Worm (Caenorhabditis elegans) whole organism, L4 larva: ENCODE data around the gene rde-8.

Experiments used
- F37D6.2 ChIP-seq: sonication (generic microtip); optimal IDR thresholded peaks from 2 replicates; lab custom pipeline; 2016; ENCODE audit warnings: mild to moderate bottlenecking, missing genetic modification characterization, missing compliant biosample characterization
- F49E8.2 ChIP-seq: sonication (generic microtip); optimal IDR thresholded peaks from 2 replicates; lab custom pipeline; 2016; ENCODE audit warnings: missing compliant biosample characterization, mild to moderate bottlenecking, missing genetic modification characterization, borderline replicate concordance
- Y105C5A.15 ChIP-seq: fragments of 200-800 bp; sonication (Bioruptor generic); IDR thresholded peaks from 2 replicates; pipeline ENCODE4 v1.3.6; 2022; ENCODE audit warnings: missing genetic modification characterization, missing compliant biosample characterization
- ZK337.2 ChIP-seq: fragments of 200-800 bp; sonication (Bioruptor generic); IDR thresholded peaks from 2 replicates; pipeline ENCODE4 v1.3.6; 2022; ENCODE audit warnings: missing genetic modification reagents, missing genetic modification characterization, missing compliant biosample characterization
- aha-1 ChIP-seq: fragments of 150-350 bp; peaks from one replicate; lab custom pipeline; 2014; ENCODE audit warnings: missing biosample characterization, missing genetic modification characterization
- aly-2 ChIP-seq: sonication (generic microtip); optimal IDR thresholded peaks from 2 replicates; lab custom pipeline; 2018; ENCODE audit warnings: missing biosample characterization, missing genetic modification characterization
- ama-1 ChIP-seq: fragments of 150-350 bp; optimal IDR thresholded peaks from 2 replicates; lab custom pipeline; 2014; ENCODE audit warnings: inconsistent platforms, mixed read lengths
- ceh-28 ChIP-seq: fragments of 150-350 bp; optimal IDR thresholded peaks from 2 replicates; lab custom pipeline; 2014; ENCODE audit warnings: missing biosample characterization, missing genetic modification reagents, missing genetic modification characterization
- ceh-82 ChIP-seq: sonication (generic microtip); optimal IDR thresholded peaks from 2 replicates; lab custom pipeline; 2017; ENCODE audit warnings: missing biosample characterization, missing genetic modification characterization
- daf-12 ChIP-seq: fragments of 150-350 bp; optimal IDR thresholded peaks from 2 replicates; lab custom pipeline; 2014; ENCODE audit warnings: missing biosample characterization, missing genetic modification reagents, missing genetic modification characterization
- daf-16 ChIP-seq, 3 experiments: sonication (generic microtip); optimal IDR thresholded peaks; 2 replicates each; lab custom pipeline; 2016 to 2017; ENCODE audit warnings: missing genetic modification characterization in 3 of 3, missing genetic modification reagents in 3 of 3, mild to moderate bottlenecking in 2 of 3, missing compliant biosample characterization in 2 of 3, missing biosample characterization in 1 of 3, moderate library complexity in 1 of 3
- daf-8 ChIP-seq: fragments of 200-800 bp; sonication (Bioruptor generic); IDR thresholded peaks from 2 replicates; pipeline ENCODE4 v1.3.6; 2022; ENCODE audit warnings: missing genetic modification characterization, missing compliant biosample characterization
- dmd-8 ChIP-seq: fragments of 200-800 bp; sonication (Bioruptor generic); IDR thresholded peaks from 2 replicates; pipeline ENCODE4 v1.3.6; 2022; ENCODE audit warnings: missing genetic modification characterization, missing compliant biosample characterization
- egl-43 ChIP-seq: fragments of 200-800 bp; sonication (Bioruptor generic); IDR thresholded peaks from 2 replicates; pipeline ENCODE4 v1.3.6; 2022; ENCODE audit warnings: missing genetic modification reagents, missing genetic modification characterization, missing compliant biosample characterization
- gei-8 ChIP-seq: fragments of 200-800 bp; sonication (Bioruptor generic); optimal IDR thresholded peaks from 2 replicates; lab custom pipeline; 2018; ENCODE audit warnings: mild to moderate bottlenecking, missing genetic modification characterization, missing compliant biosample characterization
- hlh-30 ChIP-seq: sonication (generic microtip); optimal IDR thresholded peaks from 2 replicates; lab custom pipeline; 2017; ENCODE audit warnings: antibody characterized with exemption, mild to moderate bottlenecking, missing genetic modification characterization, missing compliant biosample characterization; ENCODE audit not compliant: insufficient read depth
- lim-7 ChIP-seq: fragments of 200-800 bp; sonication (Bioruptor generic); IDR thresholded peaks from 2 replicates; pipeline ENCODE4 v1.3.6; 2022; ENCODE audit warnings: missing genetic modification characterization, missing compliant biosample characterization
- lir-3 ChIP-seq: sonication (generic microtip); optimal IDR thresholded peaks from 2 replicates; lab custom pipeline; 2016; ENCODE audit warnings: mild to moderate bottlenecking, missing genetic modification characterization, missing compliant biosample characterization
- mdt-29 ChIP-seq: fragments of 200-800 bp; sonication (Bioruptor generic); IDR thresholded peaks from 2 replicates; pipeline ENCODE4 v1.3.6; 2022; ENCODE audit warnings: missing genetic modification reagents, missing genetic modification characterization, missing compliant biosample characterization
- mep-1 ChIP-seq: fragments of 150-350 bp; sonication (generic microtip); optimal IDR thresholded peaks from 3 replicates; lab custom pipeline; 2014; ENCODE audit warnings: missing biosample characterization, missing genetic modification characterization
- mes-2 ChIP-seq: sonication (generic microtip); optimal IDR thresholded peaks from 2 replicates; lab custom pipeline; 2016; ENCODE audit warnings: missing genotype, mild to moderate bottlenecking, missing genetic modification characterization, missing compliant biosample characterization; ENCODE audit not compliant: poor library complexity, severe bottlenecking
- nhr-41 ChIP-seq: fragments of 200-800 bp; sonication (Bioruptor generic); IDR thresholded peaks from 2 replicates; pipeline ENCODE4 v1.3.6; 2022; ENCODE audit warnings: missing genetic modification reagents, missing genetic modification characterization, missing compliant biosample characterization
- nhr-76 ChIP-seq: fragments of 150-350 bp; optimal IDR thresholded peaks from 2 replicates; lab custom pipeline; 2014; ENCODE audit warnings: missing biosample characterization, missing genetic modification characterization
- pqm-1 ChIP-seq: sonication (generic microtip); optimal IDR thresholded peaks from 2 replicates; lab custom pipeline; 2017; ENCODE audit warnings: missing biosample characterization, missing genetic modification characterization
- set-16 ChIP-seq: fragments of 200-800 bp; sonication (Bioruptor generic); IDR thresholded peaks from 2 replicates; pipeline ENCODE4 v1.3.6; 2022; ENCODE audit warnings: missing genetic modification reagents, missing genetic modification characterization, missing compliant biosample characterization
- spr-1 ChIP-seq: sonication (generic microtip); optimal IDR thresholded peaks from 2 replicates; lab custom pipeline; 2016; ENCODE audit warnings: mild to moderate bottlenecking, missing genetic modification characterization, missing compliant biosample characterization
- tag-97 ChIP-seq: fragments of 200-800 bp; sonication (Bioruptor generic); IDR thresholded peaks from 2 replicates; pipeline ENCODE4 v1.3.6; 2022; ENCODE audit warnings: missing genetic modification characterization, missing compliant biosample characterization

rde-8 gene

DNA sequence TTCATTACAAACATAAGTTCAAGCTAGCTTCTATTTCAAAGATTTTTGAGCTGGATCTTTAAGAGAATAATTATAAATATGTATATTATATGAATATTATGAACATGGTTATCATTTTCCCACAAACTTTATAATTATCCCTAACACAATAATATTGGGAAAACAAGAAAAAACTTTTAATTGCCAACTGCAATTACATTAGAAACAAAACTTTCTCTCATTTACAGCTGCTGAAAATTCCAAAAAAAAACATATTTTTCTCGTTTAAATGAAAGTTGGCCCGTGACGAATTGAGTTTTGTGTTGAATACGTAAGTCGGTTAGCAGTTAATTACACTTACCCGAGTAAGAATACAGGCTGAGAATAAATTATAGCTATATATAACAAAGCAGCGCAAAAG, 40.4 kb downstream of the rde-8 start:
- TF ChIP-seq daf-16 (GFP tag; optimal IDR thresholded peaks at IDR 0.05; lab: Kevin White, UChicago) = no peak
- TF ChIP-seq daf-16 (tag; optimal IDR thresholded peaks at IDR 0.05; lab: Kevin White, UChicago) = no peak
- TF ChIP-seq mep-1 (tag; lab: Kevin White, UChicago) = no peak
- no peak for TF ChIP-seq mes-2 (tag; lab: Kevin White, UChicago)
- TF ChIP-seq egl-43 (GFP tag; lab: Robert Waterston, UW) = no peak
- TF ChIP-seq aha-1 (tag; lab: Kevin White, UChicago) = peak; percentile 90
- TF ChIP-seq ZK337.2 (GFP tag; lab: Robert Waterston, UW) = no peak

DNA sequence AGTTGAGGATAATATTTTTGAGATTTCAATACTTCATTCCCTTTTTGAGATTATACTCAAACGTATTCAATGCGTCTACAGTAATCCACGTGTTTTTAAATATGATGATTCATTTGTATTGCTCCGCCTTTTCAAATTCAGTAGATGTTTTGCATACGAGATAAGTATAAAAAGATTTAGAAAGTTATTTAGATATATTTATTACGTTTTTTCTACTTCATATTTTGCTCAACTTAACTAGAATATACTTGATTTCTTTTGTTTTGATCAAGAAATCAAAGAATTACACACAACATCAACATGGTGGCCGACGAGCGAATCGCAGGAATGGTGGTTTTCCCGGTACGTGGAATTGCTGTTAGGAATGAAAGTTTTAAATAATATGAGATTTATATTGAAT, 45.4 kb downstream of the rde-8 start, which contains the start of gene srx-50:
srx-50 (plus strand) TSS at position 301 of the 400 bp plus-strand sequence.
- TF ChIP-seq nhr-41 = no peak

DNA sequence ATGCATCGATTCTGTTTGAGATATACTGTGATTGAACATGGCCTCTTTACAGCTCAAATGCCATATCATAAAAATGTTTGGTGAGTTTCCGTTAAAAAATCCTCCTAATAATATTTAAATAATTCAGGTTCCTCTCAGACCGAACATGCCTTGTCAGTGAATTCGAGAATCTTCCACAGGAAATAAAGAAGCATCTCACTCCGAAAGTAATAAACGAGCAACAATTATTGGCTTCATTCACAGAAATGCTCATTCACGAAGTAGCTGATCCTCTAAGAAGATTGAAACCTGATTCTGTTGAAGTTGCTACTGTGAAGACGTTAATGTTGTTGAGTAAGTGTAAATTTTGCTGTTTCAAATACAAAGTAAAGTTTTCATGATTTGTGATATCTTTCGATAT, 50.9 kb downstream of the rde-8 start:
- TF ChIP-seq dmd-8 (GFP tag; lab: Robert Waterston, UW) = no peak
- TF ChIP-seq daf-12 = no peak
- no peak for TF ChIP-seq ceh-82 (tag; lab: Kevin White, UChicago)
- TF ChIP-seq daf-8 (GFP tag; lab: Robert Waterston, UW) = no peak
- no peak for TF ChIP-seq lim-7 (GFP tag; lab: Robert Waterston, UW)
- no peak for TF ChIP-seq Y105C5A.15 (GFP tag; lab: Robert Waterston, UW)
- no peak for TF ChIP-seq F37D6.2 (tag; lab: Kevin White, UChicago)
- no peak for TF ChIP-seq F49E8.2 (tag; lab: Kevin White, UChicago)
- TF ChIP-seq nhr-76 = no peak
- TF ChIP-seq ZK337.2 (GFP tag; lab: Robert Waterston, UW) = no peak

DNA sequence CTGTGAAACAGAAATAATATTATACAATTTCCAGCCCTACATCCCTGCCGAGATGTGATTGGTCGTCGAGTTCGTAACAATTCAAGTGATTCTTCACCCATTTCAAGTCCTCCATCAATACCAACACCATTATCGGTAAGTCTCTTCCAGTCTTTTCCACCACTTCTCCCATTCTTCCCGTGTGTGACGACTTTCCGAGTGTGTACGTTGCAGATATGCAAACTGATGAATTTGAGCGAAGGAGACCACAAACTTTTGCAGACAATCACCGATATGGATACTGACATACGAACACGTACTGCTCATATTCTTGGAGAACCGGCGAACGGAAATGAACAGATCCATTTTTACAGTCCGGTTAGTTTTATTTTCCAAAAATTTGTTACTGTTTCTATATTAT, 51.5 kb downstream of the rde-8 start:
- TF ChIP-seq hlh-30 (tag; lab: Kevin White, UChicago) (no peak), spr-1 (tag; lab: Kevin White, UChicago) (no peak), aha-1 (tag; lab: Kevin White, UChicago) (peak; percentile 52), tag-97 (GFP tag; lab: Robert Waterston, UW) (no peak), pqm-1 (tag; lab: Kevin White, UChicago) (no peak), aly-2 (tag; lab: Kevin White, UChicago) (no peak), gei-8 (no peak), ceh-82 (tag; lab: Kevin White, UChicago) (no peak), ceh-28 (tag; lab: Kevin White, UChicago) (no peak), egl-43 (GFP tag; lab: Robert Waterston, UW) (no peak), set-16 (GFP tag; lab: Robert Waterston, UW) (no peak), lir-3 (tag; lab: Kevin White, UChicago) (no peak), mdt-29 (GFP tag; lab: Robert Waterston, UW) (0 out of 2 replicates have a peak, but pooled peaks have one; percentile 14), ama-1 (lab: Kevin White, UChicago) (peak; percentile 30)
